Worm (Caenorhabditis elegans): ENCODE data around the gene abts-2.

ce11 chrX:11554522-11554921 lies 31.0 kb upstream of the abts-2 start:
- TF ChIP-seq lin-39 (tag; optimal IDR thresholded peaks at IDR 0.05) (no peak), egl-27 (tag; optimal IDR thresholded peaks at IDR 0.05) (no peak)
